In the genomic region with DNA sequence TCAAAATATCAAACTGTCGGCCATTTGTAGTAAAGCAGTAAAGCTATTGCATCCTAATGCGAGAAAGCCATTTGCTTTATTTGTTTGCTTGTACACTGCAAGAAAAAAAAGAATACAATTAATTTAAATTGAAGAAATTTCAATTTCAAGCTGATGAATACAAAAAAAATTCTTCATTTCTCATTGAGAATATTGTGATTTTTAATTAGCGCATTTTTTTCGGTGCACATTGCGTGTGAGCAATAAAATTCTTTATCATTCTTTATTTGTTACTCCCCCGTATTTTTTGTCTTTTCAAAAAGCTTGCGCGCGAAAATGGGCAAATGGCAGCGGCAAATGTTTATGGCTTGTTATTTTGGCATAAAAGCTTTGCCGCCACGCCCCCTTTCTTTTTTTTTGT, we compare ENCODE assay signal across 4 fruit fly cellular contexts.
TF ChIP-seq lines count a peak whose summit lies in the region.

No protein-coding gene starts in this region.

- no peak for TF ChIP-seq CTCF in whole organism, embryonic (GFP tag; optimal IDR thresholded peaks at IDR 0.05; lab: Kevin White, UChicago)

TF ChIP-seq in whole organism, adult, 20 proteins besides CTCF, POLR2A, EP300 and RAD21:
- TF ChIP-seq kay (GFP tag; lab: Kevin White, UChicago; ENCODE audit: borderline replicate concordance) (peak; percentile 22), bab1 (GFP tag; optimal IDR thresholded peaks at IDR 0.05; lab: Kevin White, UChicago) (no peak)

TF ChIP-seq in whole organism, embryonic, 481 proteins besides CTCF, POLR2A, EP300 and RAD21 (continues in another document):
- TF ChIP-seq CG11504 (tag; optimal IDR thresholded peaks at IDR 0.05; lab: Kevin White, UChicago) (peak; percentile 42), D19A (tag; optimal IDR thresholded peaks at IDR 0.05; lab: Kevin White, UChicago) (no peak), sim (GFP tag; IDR thresholded peaks at IDR 0.05; lab: Robert Waterston, UW) (no peak), CG17328 (GFP tag; IDR thresholded peaks at IDR 0.05; lab: Robert Waterston, UW) (peak; percentile 24; the same call in 1 of the 2 replicates), unpg (GFP tag; optimal IDR thresholded peaks at IDR 0.05; lab: Kevin White, UChicago) (no peak), CG5953 (GFP tag; IDR thresholded peaks at IDR 0.05; lab: Robert Waterston, UW) (no peak), CG11247 (GFP tag; IDR thresholded peaks at IDR 0.05; lab: Robert Waterston, UW) (no peak), GATAe (GFP tag; conservative IDR thresholded peaks at IDR 0.05; lab: Robert Waterston, UW) (no peak), Hr51 (GFP tag; optimal IDR thresholded peaks at IDR 0.05; lab: Kevin White, UChicago) (peak in 1 of 2 experiments; percentile 26), CG9932 (GFP tag; IDR thresholded peaks at IDR 0.05; lab: Robert Waterston, UW) (peak; percentile 34; the same call in 1 of the 2 replicates), Pdp1 (GFP tag; optimal IDR thresholded peaks at IDR 0.05; lab: Kevin White, UChicago) (peak in 1 of 2 experiments; percentile 9), sob (GFP tag; IDR thresholded peaks at IDR 0.05; lab: Robert Waterston, UW) (no peak), amos (GFP tag; IDR thresholded peaks at IDR 0.05; lab: Robert Waterston, UW; ENCODE audit: partially characterized antibody) (no peak), Med (GFP tag; lab: Kevin White, UChicago) (peak; percentile 63), bbx (GFP tag; IDR thresholded peaks at IDR 0.05; lab: Robert Waterston, UW; ENCODE audit: partially characterized antibody) (no peak), CG17612 (GFP tag; IDR thresholded peaks at IDR 0.05; lab: Robert Waterston, UW) (0 out of 2 replicates have a peak, but pooled peaks have one; percentile 4), NFAT (GFP tag; IDR thresholded peaks at IDR 0.05; lab: Robert Waterston, UW) (0 out of 2 replicates have a peak, but pooled peaks have one; percentile 7), HLHmδ (GFP tag; optimal IDR thresholded peaks at IDR 0.05; lab: Kevin White, UChicago) (no peak), CG2678 (tag; optimal IDR thresholded peaks at IDR 0.05; lab: Kevin White, UChicago) (peak; percentile 37), Hey (tag; optimal IDR thresholded peaks at IDR 0.05; lab: Kevin White, UChicago) (no peak), CG30403 (GFP tag; optimal IDR thresholded peaks at IDR 0.05; lab: Kevin White, UChicago) (peak; percentile 21), CG18619 (GFP tag; optimal IDR thresholded peaks at IDR 0.05; lab: Kevin White, UChicago) (no peak), Sox102F (GFP tag; optimal IDR thresholded peaks at IDR 0.05; lab: Kevin White, UChicago) (peak; percentile 45), slbo (GFP tag; IDR thresholded peaks at IDR 0.05; lab: Robert Waterston, UW) (0 out of 2 replicates have a peak, but pooled peaks have one; percentile 14), Hmr (GFP tag; optimal IDR thresholded peaks at IDR 0.05; lab: Kevin White, UChicago) (peak; percentile 24), CG17361 (GFP tag; IDR thresholded peaks at IDR 0.05; lab: Robert Waterston, UW) (0 out of 3 replicates have a peak, but pooled peaks have one; percentile 19)

TF ChIP-seq in whole organism, prepupa, 60 proteins besides CTCF, POLR2A, EP300 and RAD21:
- TF ChIP-seq fd85E (GFP tag; optimal IDR thresholded peaks at IDR 0.05; lab: Kevin White, UChicago), result no peak
- TF ChIP-seq Eip93F (GFP tag; optimal IDR thresholded peaks at IDR 0.05; lab: Kevin White, UChicago), result no peak
- peak; percentile 50 for TF ChIP-seq svp (GFP tag; lab: Kevin White, UChicago)
- no peak for TF ChIP-seq Gug (GFP tag; IDR thresholded peaks at IDR 0.05; lab: Robert Waterston, UW)
- no peak for TF ChIP-seq acj6 (GFP tag; optimal IDR thresholded peaks at IDR 0.05; lab: Kevin White, UChicago)
- no peak for TF ChIP-seq eg (GFP tag; IDR thresholded peaks at IDR 0.05; lab: Robert Waterston, UW)
- no peak for TF ChIP-seq Blimp-1 (GFP tag; optimal IDR thresholded peaks at IDR 0.05; lab: Kevin White, UChicago)
- TF ChIP-seq Ets21C (GFP tag; optimal IDR thresholded peaks at IDR 0.05; lab: Kevin White, UChicago), result no peak
- TF ChIP-seq topi (GFP tag; optimal IDR thresholded peaks at IDR 0.05; lab: Kevin White, UChicago), result peak; percentile 2
- TF ChIP-seq CG10669 (GFP tag; optimal IDR thresholded peaks at IDR 0.05; lab: Kevin White, UChicago), result no peak
- TF ChIP-seq esn (GFP tag; optimal IDR thresholded peaks at IDR 0.05; lab: Kevin White, UChicago), result no peak
- no peak for TF ChIP-seq Ets96B (tag; optimal IDR thresholded peaks at IDR 0.05; lab: Kevin White, UChicago)
- TF ChIP-seq CG6808 (GFP tag; optimal IDR thresholded peaks at IDR 0.05; lab: Kevin White, UChicago), result no peak
- peak; percentile 15 for TF ChIP-seq Hr39 (GFP tag; optimal IDR thresholded peaks at IDR 0.05; lab: Kevin White, UChicago)
- no peak for TF ChIP-seq pdm3 (GFP tag; optimal IDR thresholded peaks at IDR 0.05; lab: Kevin White, UChicago)
- no peak for TF ChIP-seq CG8319 (GFP tag; optimal IDR thresholded peaks at IDR 0.05; lab: Kevin White, UChicago)
- no peak for TF ChIP-seq fd59A (GFP tag; optimal IDR thresholded peaks at IDR 0.05; lab: Kevin White, UChicago)

TF ChIP-seq in whole organism, wandering third instar larva, 38 proteins besides CTCF, POLR2A, EP300 and RAD21:
- TF ChIP-seq tai (GFP tag; optimal IDR thresholded peaks at IDR 0.05; lab: Kevin White, UChicago) (no peak), HLH106 (tag; optimal IDR thresholded peaks at IDR 0.05; lab: Kevin White, UChicago) (peak; percentile 0)
TF ChIP-seq in whole organism, wandering third instar larva: peak in this region for 1.
